Fruit fly (Drosophila melanogaster): ENCODE results near the gene RhoU.

RhoU gene

DNA sequence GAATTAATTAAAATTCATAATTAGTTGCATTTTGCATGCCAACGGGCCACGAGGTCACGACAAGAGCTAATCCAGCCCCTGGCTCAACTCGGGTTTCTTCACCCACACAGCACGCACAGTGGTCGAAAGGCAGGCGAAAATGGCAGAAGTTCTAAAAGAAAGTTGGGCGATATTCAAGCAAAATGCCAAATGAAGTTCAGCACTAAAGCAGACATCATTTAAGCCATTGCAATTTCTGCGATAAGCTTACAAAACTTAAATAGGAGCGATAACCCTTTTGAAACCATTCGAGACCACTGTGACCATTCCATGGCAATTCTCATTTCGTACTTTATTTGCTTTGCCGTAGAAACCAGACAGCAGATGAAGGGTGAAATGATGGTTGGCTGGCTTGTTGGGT lies 18.8 kb upstream of the RhoU start (continued):
- TF ChIP-seq CG31441 (GFP tag; IDR thresholded peaks at IDR 0.05) (peak; percentile 47; the same call in 1 of the 2 replicates), MTF-1 (GFP tag; optimal IDR thresholded peaks at IDR 0.05; ENCODE audit: borderline replicate concordance) (no peak), Adf1 (GFP tag; IDR thresholded peaks at IDR 0.05) (no peak), CG11560 (tag; IDR thresholded peaks at IDR 0.05) (no peak), CG4707 (GFP tag; optimal IDR thresholded peaks at IDR 0.05) (no peak), Sin3A (optimal IDR thresholded peaks at IDR 0.05) (no peak), tgo (GFP tag; IDR thresholded peaks at IDR 0.05) (peak; percentile 23; the same call in 1 of the 3 replicates), B-H2 (GFP tag; optimal IDR thresholded peaks at IDR 0.05) (no peak), crc (GFP tag; optimal IDR thresholded peaks at IDR 0.05) (no peak), CG17829 (tag; optimal IDR thresholded peaks at IDR 0.05) (no peak), Dref (GFP tag; IDR thresholded peaks at IDR 0.05) (no peak), Myb (GFP tag; optimal IDR thresholded peaks at IDR 0.05) (no peak), CG5245 (GFP tag; optimal IDR thresholded peaks at IDR 0.05) (no peak), CG12219 (GFP tag; optimal IDR thresholded peaks at IDR 0.05) (peak; percentile 61), CG18764 (GFP tag; optimal IDR thresholded peaks at IDR 0.05) (peak; percentile 11), yki (optimal IDR thresholded peaks at IDR 0.05) (no peak), Fer1 (GFP tag; optimal IDR thresholded peaks at IDR 0.05) (no peak), CG14050 (GFP tag; IDR thresholded peaks at IDR 0.05) (peak; percentile 34; the same call in 1 of the 3 replicates), CG14860 (GFP tag; IDR thresholded peaks at IDR 0.05; ENCODE audit: partially characterized antibody) (no peak), Bdp1 (GFP tag; optimal IDR thresholded peaks at IDR 0.05) (no peak), CG12391 (tag; optimal IDR thresholded peaks at IDR 0.05) (peak; percentile 34), Side (GFP tag; optimal IDR thresholded peaks at IDR 0.05) (no peak), maf-S (GFP tag; optimal IDR thresholded peaks at IDR 0.05) (peak; percentile 9), Sry-δ (GFP tag; optimal IDR thresholded peaks at IDR 0.05) (no peak), CG32532 (GFP tag; IDR thresholded peaks at IDR 0.05) (peak; percentile 56; the same call in 1 of the 2 replicates), pros (GFP tag; optimal IDR thresholded peaks at IDR 0.05) (no peak), grau (tag; optimal IDR thresholded peaks at IDR 0.05) (peak; percentile 35), inv (GFP tag; IDR thresholded peaks at IDR 0.05; ENCODE audit: partially characterized antibody) (no peak), seq (GFP tag; IDR thresholded peaks at IDR 0.05) (0 out of 2 replicates have a peak, but pooled peaks have one; percentile 21), gcm (GFP tag; optimal IDR thresholded peaks at IDR 0.05) (no peak), stwl (tag; optimal IDR thresholded peaks at IDR 0.05) (no peak), CHES-1-like (GFP tag; optimal IDR thresholded peaks at IDR 0.05) (no peak), CG2120 (GFP tag; optimal IDR thresholded peaks at IDR 0.05) (peak; percentile 45), CG17568 (GFP tag; optimal IDR thresholded peaks at IDR 0.05) (no peak), CG4328 (GFP tag; optimal IDR thresholded peaks at IDR 0.05) (no peak), CG7271 (tag; optimal IDR thresholded peaks at IDR 0.05) (no peak), CG11398 (GFP tag; optimal IDR thresholded peaks at IDR 0.05) (no peak), Hsf (GFP tag; optimal IDR thresholded peaks at IDR 0.05) (peak; percentile 44), gfzf (GFP tag; optimal IDR thresholded peaks at IDR 0.05) (no peak), CG18476 (GFP tag; optimal IDR thresholded peaks at IDR 0.05) (no peak), CG31388 (GFP tag; optimal IDR thresholded peaks at IDR 0.05) (no peak), Eip74EF (GFP tag; optimal IDR thresholded peaks at IDR 0.05) (no peak), CG18619 (GFP tag; optimal IDR thresholded peaks at IDR 0.05) (no peak), bsh (GFP tag; optimal IDR thresholded peaks at IDR 0.05) (peak; percentile 10 to 64), CG3838 (GFP tag; optimal IDR thresholded peaks at IDR 0.05) (no peak), kay (GFP tag; optimal IDR thresholded peaks at IDR 0.05) (no peak), Mrtf (GFP tag; IDR thresholded peaks at IDR 0.05) (0 out of 3 replicates have a peak, but pooled peaks have one; percentile 57), CG15601 (tag; optimal IDR thresholded peaks at IDR 0.05) (no peak), usp (GFP tag; optimal IDR thresholded peaks at IDR 0.05) (no peak), CG33213 (GFP tag; optimal IDR thresholded peaks at IDR 0.05) (no peak), ind (GFP tag; optimal IDR thresholded peaks at IDR 0.05) (peak; percentile 60), exex (tag; optimal IDR thresholded peaks at IDR 0.05) (no peak)

Data from whole organism, embryonic.